Worm (Caenorhabditis elegans) whole organism, late embryonic: ENCODE data around the gene usp-33.

ENCODE experiments used
- K02D7.2 ChIP-seq: sonication (generic microtip); optimal IDR thresholded peaks from 2 replicates; lab custom pipeline; 2017; ENCODE audit warnings: mild to moderate bottlenecking, missing genetic modification characterization, missing compliant biosample characterization
- T23F11.4 ChIP-seq: fragments of 200-800 bp; sonication (Bioruptor generic); optimal IDR thresholded peaks from 2 replicates; lab custom pipeline; 2018; ENCODE audit warnings: mild to moderate bottlenecking, missing genetic modification characterization, missing compliant biosample characterization
- ceh-18 ChIP-seq: sonication (generic microtip); optimal IDR thresholded peaks from 2 replicates; lab custom pipeline; 2016; ENCODE audit warnings: missing genetic modification characterization, missing compliant biosample characterization
- ceh-19 ChIP-seq: fragments of 200-800 bp; sonication (Bioruptor generic); optimal IDR thresholded peaks from 2 replicates; lab custom pipeline; 2018; ENCODE audit warnings: mild to moderate bottlenecking, missing genetic modification characterization, missing compliant biosample characterization
- ceh-2 ChIP-seq: sonication (generic microtip); optimal IDR thresholded peaks from 2 replicates; lab custom pipeline; 2016; ENCODE audit warnings: missing genotype, missing genetic modification characterization, missing compliant biosample characterization
- ceh-22 ChIP-seq: sonication (generic microtip); optimal IDR thresholded peaks from 2 replicates; lab custom pipeline; 2017; ENCODE audit warnings: missing biosample characterization, missing genetic modification characterization
- ceh-24 ChIP-seq: sonication (generic microtip); optimal IDR thresholded peaks from 2 replicates; lab custom pipeline; 2016; ENCODE audit warnings: mild to moderate bottlenecking, missing genetic modification characterization, missing compliant biosample characterization
- ceh-30 ChIP-seq: fragments of 150-350 bp; optimal IDR thresholded peaks from 2 replicates; lab custom pipeline; 2014; ENCODE audit warnings: missing biosample characterization, missing genetic modification characterization
- ceh-31 ChIP-seq: sonication (generic microtip); optimal IDR thresholded peaks from 2 replicates; lab custom pipeline; 2016; ENCODE audit warnings: missing genetic modification characterization, missing compliant biosample characterization
- ceh-34 ChIP-seq: sonication (generic microtip); optimal IDR thresholded peaks from 2 replicates; lab custom pipeline; 2016; ENCODE audit warnings: mild to moderate bottlenecking, missing genetic modification characterization, missing compliant biosample characterization
- ceh-45 ChIP-seq: fragments of 200-800 bp; sonication (Bioruptor generic); IDR thresholded peaks from 2 replicates; pipeline ENCODE4 v1.3.6; 2022; ENCODE audit warnings: missing genetic modification reagents, missing genetic modification characterization, missing compliant biosample characterization
- ceh-48 ChIP-seq: sonication (generic microtip); optimal IDR thresholded peaks from 2 replicates; lab custom pipeline; 2016; ENCODE audit warnings: missing genetic modification characterization, inconsistent platforms, missing compliant biosample characterization
- ceh-6 ChIP-seq: fragments of 200-800 bp; sonication (Bioruptor generic); optimal IDR thresholded peaks from 2 replicates; lab custom pipeline; 2018; ENCODE audit warnings: mild to moderate bottlenecking, missing genetic modification characterization, missing compliant biosample characterization
- che-1 ChIP-seq: sonication (generic microtip); optimal IDR thresholded peaks from 2 replicates; lab custom pipeline; 2016; ENCODE audit warnings: mild to moderate bottlenecking, missing genetic modification characterization, missing compliant biosample characterization
- dmd-4 ChIP-seq: sonication (generic microtip); optimal IDR thresholded peaks from 2 replicates; lab custom pipeline; 2016; ENCODE audit warnings: borderline replicate concordance, missing genetic modification characterization, missing compliant biosample characterization
- dve-1 ChIP-seq: sonication (generic microtip); optimal IDR thresholded peaks from 2 replicates; lab custom pipeline; 2017; ENCODE audit warnings: antibody characterized with exemption, mild to moderate bottlenecking, missing genetic modification characterization, missing compliant biosample characterization
- elt-2 ChIP-seq: sonication (generic microtip); optimal IDR thresholded peaks from 2 replicates; lab custom pipeline; 2016; ENCODE audit warnings: missing genetic modification reagents, missing genetic modification characterization, missing compliant biosample characterization
- elt-4 ChIP-seq: sonication (generic microtip); optimal IDR thresholded peaks from 2 replicates; lab custom pipeline; 2016; ENCODE audit warnings: missing genetic modification characterization, missing compliant biosample characterization
- ets-4 ChIP-seq: sonication (generic microtip); optimal IDR thresholded peaks from 2 replicates; lab custom pipeline; 2016; ENCODE audit warnings: missing genetic modification characterization, missing compliant biosample characterization
- fax-1 ChIP-seq: sonication (generic microtip); optimal IDR thresholded peaks from 2 replicates; lab custom pipeline; 2016; ENCODE audit warnings: missing genotype, missing genetic modification characterization, missing compliant biosample characterization
- fkh-6 ChIP-seq: sonication (generic microtip); optimal IDR thresholded peaks from 2 replicates; lab custom pipeline; 2016; ENCODE audit warnings: missing genetic modification characterization, missing compliant biosample characterization
- gmeb-2 ChIP-seq: sonication (generic microtip); optimal IDR thresholded peaks from 2 replicates; lab custom pipeline; 2016; ENCODE audit warnings: missing genetic modification characterization, inconsistent platforms, missing compliant biosample characterization
- hlh-13 ChIP-seq: fragments of 200-800 bp; sonication (Bioruptor generic); optimal IDR thresholded peaks from 2 replicates; lab custom pipeline; 2018; ENCODE audit warnings: mild to moderate bottlenecking, missing genetic modification characterization, missing compliant biosample characterization
- hlh-15 ChIP-seq: sonication (generic microtip); optimal IDR thresholded peaks from 2 replicates; lab custom pipeline; 2016; ENCODE audit warnings: missing genetic modification characterization, missing compliant biosample characterization
- hlh-8 ChIP-seq: sonication (generic microtip); optimal IDR thresholded peaks from 2 replicates; lab custom pipeline; 2016; ENCODE audit warnings: missing genotype, missing genetic modification characterization, missing compliant biosample characterization
- madf-2 ChIP-seq: sonication (generic microtip); optimal IDR thresholded peaks from 2 replicates; lab custom pipeline; 2017; ENCODE audit warnings: missing genetic modification characterization, missing compliant biosample characterization
- nfya-1 ChIP-seq: sonication (generic microtip); optimal IDR thresholded peaks from 2 replicates; lab custom pipeline; 2017; ENCODE audit warnings: missing genetic modification characterization, mild to moderate bottlenecking, missing compliant biosample characterization, antibody characterized with exemption, moderate library complexity
- nhr-11 ChIP-seq: fragments of 150-350 bp; optimal IDR thresholded peaks from 2 replicates; lab custom pipeline; 2014; ENCODE audit warnings: missing biosample characterization, missing genetic modification characterization
- nhr-232 ChIP-seq: sonication (generic microtip); optimal IDR thresholded peaks from 2 replicates; lab custom pipeline; 2016; ENCODE audit warnings: missing genetic modification characterization, missing compliant biosample characterization
- npax-4 ChIP-seq: sonication (generic microtip); optimal IDR thresholded peaks from 2 replicates; lab custom pipeline; 2016; ENCODE audit warnings: missing genetic modification characterization, missing compliant biosample characterization
- odd-2 ChIP-seq: sonication (generic microtip); optimal IDR thresholded peaks from 2 replicates; lab custom pipeline; 2017; ENCODE audit warnings: antibody characterized with exemption, mild to moderate bottlenecking, missing genetic modification characterization, missing compliant biosample characterization
- pag-3 ChIP-seq: sonication (generic microtip); optimal IDR thresholded peaks from 2 replicates; lab custom pipeline; 2016; ENCODE audit warnings: missing compliant biosample characterization, missing genetic modification characterization, borderline replicate concordance
- pat-9 ChIP-seq: fragments of 200-800 bp; sonication (Bioruptor generic); optimal IDR thresholded peaks from 2 replicates; lab custom pipeline; 2018; ENCODE audit warnings: mild to moderate bottlenecking, missing genetic modification characterization, moderate library complexity, missing compliant biosample characterization
- pax-1 ChIP-seq: fragments of 150-350 bp; optimal IDR thresholded peaks from 2 replicates; lab custom pipeline; 2014; ENCODE audit warnings: missing biosample characterization, missing genetic modification characterization
- pha-2 ChIP-seq: sonication (generic microtip); optimal IDR thresholded peaks from 2 replicates; lab custom pipeline; 2017; ENCODE audit warnings: mild to moderate bottlenecking, missing genetic modification characterization, missing compliant biosample characterization
- pha-4 ChIP-seq: fragments of 150-350 bp; optimal IDR thresholded peaks from 2 replicates; lab custom pipeline; 2018; ENCODE audit warnings: missing biosample characterization, missing genetic modification reagents, missing genetic modification characterization
- pqm-1 ChIP-seq: sonication (generic microtip); optimal IDR thresholded peaks from 2 replicates; lab custom pipeline; 2016; ENCODE audit warnings: missing genetic modification characterization, missing compliant biosample characterization
- pros-1 ChIP-seq: fragments of 150-350 bp; optimal IDR thresholded peaks from 2 replicates; lab custom pipeline; 2014; ENCODE audit warnings: missing biosample characterization, missing genetic modification reagents, missing genetic modification characterization
- rnt-1 ChIP-seq: sonication (generic microtip); optimal IDR thresholded peaks from 2 replicates; lab custom pipeline; 2016; ENCODE audit warnings: missing genetic modification characterization, missing compliant biosample characterization
- sox-4 ChIP-seq: sonication (generic microtip); optimal IDR thresholded peaks from 2 replicates; lab custom pipeline; 2017; ENCODE audit warnings: mild to moderate bottlenecking, missing genetic modification characterization, inconsistent platforms, missing compliant biosample characterization
- syd-9 ChIP-seq: sonication (generic microtip); optimal IDR thresholded peaks from 2 replicates; lab custom pipeline; 2016; ENCODE audit warnings: mild to moderate bottlenecking, missing genetic modification characterization, moderate library complexity, missing compliant biosample characterization
- tbx-2 ChIP-seq: sonication (generic microtip); optimal IDR thresholded peaks from 2 replicates; lab custom pipeline; 2016; ENCODE audit warnings: missing genetic modification characterization, missing compliant biosample characterization
- ttx-3 ChIP-seq: sonication (generic microtip); optimal IDR thresholded peaks from 2 replicates; lab custom pipeline; 2016; ENCODE audit warnings: missing genetic modification reagents, missing genetic modification characterization, missing compliant biosample characterization
- unc-3 ChIP-seq, 2 experiments: fragments of 200-800 bp in 1 of 2; sonication (Bioruptor generic) in 1 of 2; sonication (generic microtip) in 1 of 2; conservative IDR thresholded peaks in 1 of 2; optimal IDR thresholded peaks in 1 of 2; 2 replicates each; pipeline versions ENCODE4 v1.3.6 to Lab custom; 2016 to 2022; ENCODE audit warnings: missing compliant biosample characterization in 2 of 2, missing genetic modification characterization in 2 of 2, missing genetic modification reagents in 1 of 2
- unc-42 ChIP-seq: sonication (generic microtip); optimal IDR thresholded peaks from 2 replicates; lab custom pipeline; 2016; ENCODE audit warnings: missing genotype, missing genetic modification characterization, missing compliant biosample characterization
- unc-55 ChIP-seq: sonication (generic microtip); optimal IDR thresholded peaks from 2 replicates; lab custom pipeline; 2017; ENCODE audit warnings: missing biosample characterization, missing genetic modification reagents, missing genetic modification characterization
- unc-86 ChIP-seq: sonication (generic microtip); optimal IDR thresholded peaks from 2 replicates; lab custom pipeline; 2016; ENCODE audit warnings: missing genetic modification characterization, missing compliant biosample characterization
- zip-5 ChIP-seq: sonication (generic microtip); optimal IDR thresholded peaks from 2 replicates; lab custom pipeline; 2016; ENCODE audit warnings: missing genetic modification characterization, missing compliant biosample characterization

usp-33 gene

DNA sequence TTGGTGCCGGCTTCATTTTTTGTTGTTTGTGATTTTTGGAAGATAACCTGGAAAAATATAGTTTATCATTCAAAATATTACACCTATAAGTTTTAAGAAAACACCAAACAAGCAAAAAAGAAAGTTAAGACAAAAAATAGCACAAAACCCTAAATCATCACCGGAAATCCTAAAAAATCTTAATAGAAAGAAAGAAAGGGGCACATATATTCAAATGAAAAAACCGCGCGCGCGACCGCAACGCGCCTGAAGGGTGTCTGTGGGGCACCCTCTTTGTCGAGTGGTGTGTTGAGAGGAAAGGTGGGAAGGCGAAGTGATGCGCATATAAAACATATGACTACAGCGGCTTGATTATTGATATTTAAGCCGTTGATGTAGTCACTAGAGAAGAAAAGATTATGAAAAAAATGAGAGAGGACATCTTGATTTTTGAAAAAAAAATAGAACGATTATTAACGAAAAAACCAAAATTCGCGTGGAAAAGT, 22.6 kb downstream of the usp-33 start, which contains the start of gene K09E9.3:
TSS of gene K09E9.3 (minus strand) at position 51 of the 485 bp plus-strand sequence.
- TF ChIP-seq ceh-31 (tag; lab: Kevin White, UChicago) (peak; percentile 2), npax-4 (tag; lab: Kevin White, UChicago) (no peak), nfya-1 (tag; lab: Kevin White, UChicago) (peak; percentile 37)

DNA sequence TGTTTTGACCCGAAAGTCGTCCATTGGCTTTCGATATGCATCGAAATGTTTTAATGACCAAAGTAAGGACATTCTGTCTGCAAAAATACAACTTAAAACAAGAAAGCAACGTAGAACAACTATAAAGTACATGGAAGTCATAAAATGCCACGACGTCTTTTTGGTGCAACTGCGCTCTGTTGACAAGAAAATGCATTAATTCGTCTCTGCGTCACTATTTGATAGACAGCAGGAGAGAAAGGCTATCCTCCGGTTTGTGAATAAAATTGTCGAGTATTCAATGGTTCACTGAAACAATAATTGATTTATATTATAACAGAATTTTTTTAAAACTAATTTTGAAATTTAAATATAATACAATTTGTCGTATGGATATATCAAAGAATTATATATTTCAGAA, 25.3 kb downstream of the usp-33 start, which contains the start of gene ergi-3:
TSS of gene ergi-3 (minus strand) at position 311 of the 400 bp plus-strand sequence.
- TF ChIP-seq elt-4 (tag; lab: Kevin White, UChicago) (no peak), unc-86 (no peak), ceh-22 (no peak), pha-2 (no peak), dve-1 (tag; lab: Kevin White, UChicago) (peak; percentile 28), nhr-11 (no peak), hlh-8 (no peak), ceh-34 (tag; lab: Kevin White, UChicago) (no peak), pha-4 (tag; lab: Kevin White, UChicago) (no peak), pat-9 (no peak), T23F11.4 (GFP tag; lab: Kevin White, UChicago) (no peak), che-1 (no peak), ceh-18 (tag; lab: Kevin White, UChicago) (peak; percentile 25), ceh-30 (tag; lab: Kevin White, UChicago) (no peak), gmeb-2 (no peak), hlh-15 (tag; lab: Kevin White, UChicago) (no peak), zip-5 (no peak), pax-1 (tag; lab: Kevin White, UChicago) (no peak), unc-55 (GFP tag; lab: Kevin White, UChicago) (peak; percentile 75), ceh-48 (no peak), tbx-2 (no peak), ceh-31 (tag; lab: Kevin White, UChicago) (peak; percentile 43), odd-2 (tag; lab: Kevin White, UChicago) (no peak), ceh-6 (no peak), fax-1 (tag; lab: Kevin White, UChicago) (no peak), pag-3 (tag; lab: Kevin White, UChicago) (no peak), npax-4 (tag; lab: Kevin White, UChicago) (no peak), ceh-2 (tag; lab: Kevin White, UChicago) (no peak), hlh-13 (no peak), ceh-24 (tag; lab: Kevin White, UChicago) (no peak), elt-2 (tag; lab: Kevin White, UChicago) (no peak), ets-4 (no peak), unc-3 (GFP tag; conservative IDR thresholded peaks at IDR 0.05; lab: Robert Waterston, UW) (no peak), unc-3 (tag; optimal IDR thresholded peaks at IDR 0.05; lab: Kevin White, UChicago) (no peak), madf-2 (tag; lab: Kevin White, UChicago) (no peak), rnt-1 (tag; lab: Kevin White, UChicago) (no peak), ceh-19 (GFP tag; lab: Kevin White, UChicago) (no peak), pros-1 (tag; lab: Kevin White, UChicago) (peak; percentile 7), nhr-232 (tag; lab: Kevin White, UChicago) (no peak), K02D7.2 (tag; lab: Kevin White, UChicago) (no peak), dmd-4 (tag; lab: Kevin White, UChicago) (no peak), ttx-3 (tag; lab: Kevin White, UChicago) (no peak), fkh-6 (tag; lab: Kevin White, UChicago) (no peak), pqm-1 (tag; lab: Kevin White, UChicago) (no peak), ceh-45 (GFP tag; lab: Robert Waterston, UW) (0 out of 2 replicates have a peak, but pooled peaks have one; percentile 24), syd-9 (tag; lab: Kevin White, UChicago) (no peak), nfya-1 (tag; lab: Kevin White, UChicago) (peak; percentile 18), sox-4 (tag; lab: Kevin White, UChicago) (no peak), unc-42 (tag; lab: Kevin White, UChicago) (peak; percentile 84)
